Worm (Caenorhabditis elegans): ENCODE measurements around the gene sym-3.

sym-3 gene

DNA sequence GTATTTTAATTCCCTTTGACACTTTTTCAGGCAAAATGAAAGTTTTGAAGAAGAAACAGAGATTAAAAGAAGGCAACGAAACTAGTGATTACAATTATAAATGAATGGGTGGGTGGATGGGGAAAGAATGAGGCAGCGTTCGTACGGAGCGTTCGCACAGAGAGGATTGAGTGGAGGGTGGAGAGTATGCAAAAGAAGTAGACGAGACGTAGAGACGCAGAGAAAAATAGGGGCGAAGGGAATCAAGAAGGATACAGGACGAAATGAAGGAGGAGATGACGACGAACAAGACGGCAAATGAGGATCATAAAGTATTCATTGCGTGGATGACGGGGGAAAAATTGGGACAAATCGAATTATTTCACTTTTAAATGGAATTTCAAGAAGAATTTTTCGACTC is 8.8 kb upstream of the sym-3 start:
- no peak for TF ChIP-seq tlf-1 (GFP tag; optimal IDR thresholded peaks at IDR 0.05)
- TF ChIP-seq hmg-1.2 (GFP tag; IDR thresholded peaks at IDR 0.05), result peak; percentile 50; the same call in 1 of the 2 replicates
- peak; percentile 4 for TF ChIP-seq K12H6.12 (tag; optimal IDR thresholded peaks at IDR 0.05)

DNA sequence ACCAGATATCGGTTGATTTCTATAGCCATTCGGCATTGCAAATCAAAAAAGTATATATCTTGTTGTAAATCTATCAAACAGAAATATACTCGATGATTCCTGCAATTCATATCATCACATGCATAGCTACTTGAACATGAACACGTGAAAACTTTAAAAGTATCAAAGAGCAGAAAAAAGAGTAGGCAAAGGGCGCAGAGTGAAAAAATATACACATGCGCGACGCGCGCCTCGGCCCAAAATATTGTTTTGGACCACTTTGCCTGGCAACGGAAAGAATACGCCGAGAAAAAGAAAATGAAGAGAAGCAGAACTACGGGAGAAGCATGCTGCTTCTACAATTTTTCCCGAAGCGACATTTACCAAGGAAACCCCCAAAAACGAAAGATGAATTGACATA is 2.9 kb upstream of the sym-3 start, which contains the start of gene C54H2.4:
Gene C54H2.4, minus strand, starts transcription at position 101 of the 400 bp plus-strand sequence.
- no peak for TF ChIP-seq dpl-1 (GFP tag; optimal IDR thresholded peaks at IDR 0.05)
- TF ChIP-seq mcd-1 (GFP tag; IDR thresholded peaks at IDR 0.05), result no peak
- TF ChIP-seq hrde-1 (tag; optimal IDR thresholded peaks at IDR 0.05; ENCODE audit: borderline replicate concordance), result no peak
- no peak for TF ChIP-seq snpc-4 (GFP tag; optimal IDR thresholded peaks at IDR 0.05)
- no peak for TF ChIP-seq snpc-4 (tag; optimal IDR thresholded peaks at IDR 0.05)

DNA sequence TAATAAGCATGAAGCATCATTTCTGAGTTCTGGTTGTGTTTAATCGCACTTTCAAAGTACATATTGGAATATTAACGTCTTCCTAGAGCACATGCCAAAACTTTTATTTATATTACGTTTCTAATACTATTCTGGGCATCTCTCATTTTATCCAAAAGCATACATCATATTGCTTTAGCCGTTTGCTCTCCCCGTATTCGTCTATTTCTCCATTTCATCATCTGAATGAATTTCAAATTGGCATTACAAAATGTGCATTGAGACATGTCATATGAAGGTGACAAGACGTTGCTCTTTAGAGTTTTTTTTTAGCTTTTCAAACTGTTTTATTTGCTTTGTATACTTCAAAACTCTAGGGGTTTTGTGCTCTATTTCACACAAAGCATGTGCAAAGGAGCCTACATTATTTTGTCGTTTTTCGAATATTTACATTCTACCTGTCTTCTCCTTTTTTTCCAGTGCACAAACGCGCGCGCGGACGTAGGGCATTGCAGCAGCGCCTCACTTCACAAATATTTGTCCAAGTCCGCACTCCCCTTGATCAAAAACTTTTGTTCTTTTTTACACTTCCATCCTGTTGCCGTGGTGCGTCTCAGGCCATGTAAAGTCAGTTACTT is 925 bp upstream of the sym-3 start:
- TF ChIP-seq let-607 (tag; optimal IDR thresholded peaks at IDR 0.05), result no peak
- no peak for TF ChIP-seq pha-4 (tag; optimal IDR thresholded peaks at IDR 0.05)
- TF ChIP-seq Y53F4B.3 (GFP tag; IDR thresholded peaks at IDR 0.05), result no peak
- no peak for TF ChIP-seq tbp1 (GFP tag; optimal IDR thresholded peaks at IDR 0.05)
- no peak for TF ChIP-seq ceh-27 (GFP tag; optimal IDR thresholded peaks at IDR 0.05)
- no peak for TF ChIP-seq hrde-1 (tag; optimal IDR thresholded peaks at IDR 0.05; ENCODE audit: borderline replicate concordance)
- TF ChIP-seq nhr-27 (tag; optimal IDR thresholded peaks at IDR 0.05), result no peak
- TF ChIP-seq ZK185.1 (tag; optimal IDR thresholded peaks at IDR 0.05; ENCODE audit: poor library complexity, severe bottlenecking), result no peak
- no peak for TF ChIP-seq athp-1 (tag; optimal IDR thresholded peaks at IDR 0.05)
- TF ChIP-seq madf-10 (tag; optimal IDR thresholded peaks at IDR 0.05), result no peak
- TF ChIP-seq T26A5.8 (tag; optimal IDR thresholded peaks at IDR 0.05), result no peak
- no peak for TF ChIP-seq mel-28 (tag; optimal IDR thresholded peaks at IDR 0.05; ENCODE audit: borderline replicate concordance)
- TF ChIP-seq attf-5 (GFP tag; optimal IDR thresholded peaks at IDR 0.05), result no peak
- no peak for TF ChIP-seq atf-7 (tag; optimal IDR thresholded peaks at IDR 0.05)
- no peak for TF ChIP-seq ztf-22 (GFP tag; optimal IDR thresholded peaks at IDR 0.05)
- no peak for TF ChIP-seq sdz-38 (tag; optimal IDR thresholded peaks at IDR 0.05)
- no peak for TF ChIP-seq lin-54 (GFP tag; optimal IDR thresholded peaks at IDR 0.05)

DNA sequence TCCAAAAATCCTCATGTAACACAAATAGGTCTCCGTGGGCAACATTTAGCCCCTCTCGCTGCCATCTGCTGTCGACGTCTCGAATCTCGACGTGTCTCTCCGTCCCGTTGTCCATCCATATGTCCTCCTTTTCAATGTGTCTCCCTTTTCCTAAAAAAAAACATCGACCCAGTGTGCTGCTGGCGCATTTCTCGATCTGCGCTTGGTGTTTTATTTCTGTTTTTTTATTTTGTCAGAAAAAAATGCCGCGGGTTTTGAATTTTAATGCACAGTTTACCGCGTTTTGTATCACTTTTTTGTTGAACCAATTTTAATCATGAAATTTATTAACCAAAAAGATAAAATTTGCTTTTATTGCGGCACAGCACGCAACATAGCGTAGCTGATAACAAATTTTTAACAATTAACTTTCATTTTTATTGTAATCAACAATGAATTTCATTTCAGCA is 2.3 kb downstream of the sym-3 start:
- TF ChIP-seq lin-35 (GFP tag; optimal IDR thresholded peaks at IDR 0.05) (peak in 1 of 3 experiments; percentile 50), dpl-1 (GFP tag; optimal IDR thresholded peaks at IDR 0.05) (peak; percentile 2), C17E4.6 (GFP tag; IDR thresholded peaks at IDR 0.05) (no peak), efl-1 (GFP tag; optimal IDR thresholded peaks at IDR 0.05) (no peak), ztf-18 (tag; optimal IDR thresholded peaks at IDR 0.05) (peak; percentile 91), let-607 (tag; optimal IDR thresholded peaks at IDR 0.05) (peak; percentile 49 to 67), cebp-1 (GFP tag; IDR thresholded peaks at IDR 0.05) (no peak), cebp-1 (tag; optimal IDR thresholded peaks at IDR 0.05) (peak; percentile 50), attf-5 (GFP tag; optimal IDR thresholded peaks at IDR 0.05) (peak; percentile 53), mcd-1 (GFP tag; IDR thresholded peaks at IDR 0.05) (no peak; the same call in 1 of the 2 replicates), ceh-79 (tag; optimal IDR thresholded peaks at IDR 0.05) (no peak), nhr-80 (tag; optimal IDR thresholded peaks at IDR 0.05) (peak; percentile 48), egl-18 (GFP tag; IDR thresholded peaks at IDR 0.05) (0 out of 2 replicates have a peak, but pooled peaks have one; percentile 59), nfya-1 (tag; optimal IDR thresholded peaks at IDR 0.05; ENCODE audit: borderline replicate concordance, insufficient read depth) (no peak), K12H6.12 (tag; optimal IDR thresholded peaks at IDR 0.05) (peak; percentile 41), ceh-40 (GFP tag; IDR thresholded peaks at IDR 0.05) (no peak), lin-40 (tag; optimal IDR thresholded peaks at IDR 0.05) (peak; percentile 60), lin-54 (GFP tag; optimal IDR thresholded peaks at IDR 0.05) (peak; percentile 19), madf-6 (GFP tag; IDR thresholded peaks at IDR 0.05) (no peak), Y53G8AR.9 (GFP tag; conservative IDR thresholded peaks at IDR 0.05) (no peak), lsl-1 (GFP tag; optimal IDR thresholded peaks at IDR 0.05) (no peak), ceh-27 (GFP tag; optimal IDR thresholded peaks at IDR 0.05) (peak; percentile 22), zfh-2 (GFP tag; conservative IDR thresholded peaks at IDR 0.05) (peak; percentile 79), K11D2.4 (GFP tag; IDR thresholded peaks at IDR 0.05) (peak; percentile 78; the same call in 1 of the 2 replicates), dox-1 (GFP tag; IDR thresholded peaks at IDR 0.05) (peak; percentile 74; the same call in 1 of the 2 replicates)
